Worm (Caenorhabditis elegans): Measurements from ENCODE around the gene F59A2.5.

ce11 chrIII:3413437-3413836 is 8.8 kb downstream of the F59A2.5 start:
- TF ChIP-seq K02D7.2 (tag; optimal IDR thresholded peaks at IDR 0.05) (no peak), ceh-6 (GFP tag; optimal IDR thresholded peaks at IDR 0.05) (no peak), F13H6.1 (tag; optimal IDR thresholded peaks at IDR 0.05) (no peak), nhr-232 (tag; optimal IDR thresholded peaks at IDR 0.05) (no peak)
